Fruit fly (Drosophila melanogaster) Kc167 (cell line): ENCODE data around the gene att-ORFB.

Experiments used
- Myc ChIP-seq: fragments of >200 bp; optimal IDR thresholded peaks from 2 replicates; lab custom pipeline; 2017; ENCODE audit warnings: missing external identifiers
- insv ChIP-seq: fragments of >200 bp; optimal IDR thresholded peaks from 3 replicates; lab custom pipeline; 2018; ENCODE audit warnings: missing external identifiers
- psq ChIP-seq: fragments of >200 bp; optimal IDR thresholded peaks from 2 replicates; lab custom pipeline; 2017; ENCODE audit warnings: missing external identifiers
- ttk ChIP-seq: sonication (Bioruptor generic); optimal IDR thresholded peaks from 2 replicates; lab custom pipeline; 2017; ENCODE audit warnings: missing external identifiers

dm6 chr3R:20587630-20588479 is 33.7 kb upstream of the att-ORFB start, which contains the start of gene Septin2:
- no peak for TF ChIP-seq ttk (lab: Kevin White, UChicago)
- TF ChIP-seq insv (lab: Kevin White, UChicago), result no peak
- no peak for TF ChIP-seq psq (lab: Kevin White, UChicago)
- TF ChIP-seq Myc (lab: Kevin White, UChicago), result no peak
